Worm (Caenorhabditis elegans): Measurements from ENCODE around the gene C16A3.2.

DNA sequence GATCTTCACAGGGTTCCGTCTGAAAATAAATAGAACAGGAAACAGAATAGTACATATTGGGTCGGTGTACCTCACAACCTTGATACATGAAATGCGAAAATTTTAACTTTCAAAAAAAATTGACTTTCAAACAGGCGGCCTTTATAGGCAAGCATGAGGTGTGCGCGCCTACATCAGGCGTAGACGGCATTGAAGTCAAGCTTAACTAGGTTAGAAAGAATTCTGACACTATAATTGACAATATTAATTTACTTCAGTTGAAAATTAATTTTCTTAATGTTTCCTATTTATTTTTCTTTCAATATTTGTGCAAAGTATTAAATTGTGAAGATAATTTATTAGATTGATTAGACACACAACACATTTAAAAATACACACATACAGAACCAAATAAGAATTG lies 22.3 kb downstream of the C16A3.2 start, which contains the start of gene C05D11.5:
- TF ChIP-seq unc-62 (GFP tag; optimal IDR thresholded peaks at IDR 0.05) (no peak), ceh-43 (GFP tag; optimal IDR thresholded peaks at IDR 0.05) (no peak), nhr-237 (tag; optimal IDR thresholded peaks at IDR 0.05) (no peak), unc-39 (tag; optimal IDR thresholded peaks at IDR 0.05) (no peak), lsy-2 (tag; optimal IDR thresholded peaks at IDR 0.05) (no peak), pha-4 (tag; optimal IDR thresholded peaks at IDR 0.05) (no peak)
